Worm (Caenorhabditis elegans) whole organism, young adult: ENCODE results near the gene xpo-3.

Experiments used
- Y53F4B.3 ChIP-seq: fragments of 200-800 bp; sonication (Bioruptor generic); IDR thresholded peaks from 2 replicates; pipeline ENCODE4 v1.3.6; 2022; ENCODE audit warnings: missing genetic modification reagents, missing genetic modification characterization, missing compliant biosample characterization
- Y79H2A.3 ChIP-seq: fragments of 200-800 bp; sonication (Bioruptor generic); conservative IDR thresholded peaks from 2 replicates; pipeline ENCODE4 v1.3.6; 2022; ENCODE audit warnings: missing genetic modification reagents, missing genetic modification characterization, missing compliant biosample characterization

ce11 chrIV:7920126-7920525 lies 3.7 kb downstream of the xpo-3 start, which contains the start of gene C49H3.16:
- TF ChIP-seq Y79H2A.3 (GFP tag; lab: Robert Waterston, UW) = no peak
- no peak for TF ChIP-seq Y53F4B.3 (GFP tag; lab: Robert Waterston, UW)
